Worm (Caenorhabditis elegans): ENCODE measurements around the gene F09C12.8.

The F09C12.8 gene

ce11 chrII:5105020-5105419 lies 7.2 kb upstream of the F09C12.8 start:
- TF ChIP-seq sma-3 (GFP tag; optimal IDR thresholded peaks at IDR 0.05) (peak; percentile 57), ztf-1 (GFP tag; conservative IDR thresholded peaks at IDR 0.05) (no peak), gmeb-1 (tag; optimal IDR thresholded peaks at IDR 0.05) (peak; percentile 67), zag-1 (tag; optimal IDR thresholded peaks at IDR 0.05) (peak; percentile 43), alr-1 (tag; optimal IDR thresholded peaks at IDR 0.05) (no peak), nhr-23 (tag; optimal IDR thresholded peaks at IDR 0.05) (no peak), nhr-6 (tag; optimal IDR thresholded peaks at IDR 0.05) (no peak), unc-39 (tag; optimal IDR thresholded peaks at IDR 0.05) (no peak), ceh-16 (tag; optimal IDR thresholded peaks at IDR 0.05) (no peak), snpc-4 (tag; optimal IDR thresholded peaks at IDR 0.05) (no peak), lin-39 (tag; optimal IDR thresholded peaks at IDR 0.05) (no peak), blmp-1 (tag; optimal IDR thresholded peaks at IDR 0.05; ENCODE audit: insufficient read depth) (peak; percentile 35), nhr-21 (tag; optimal IDR thresholded peaks at IDR 0.05) (peak; percentile 85), egl-27 (tag; optimal IDR thresholded peaks at IDR 0.05) (peak; percentile 53), ceh-82 (tag; optimal IDR thresholded peaks at IDR 0.05) (no peak), elt-1 (tag; optimal IDR thresholded peaks at IDR 0.05) (no peak), C34F6.9 (tag; optimal IDR thresholded peaks at IDR 0.05) (peak; percentile 52), sem-4 (tag; optimal IDR thresholded peaks at IDR 0.05) (peak; percentile 1), R02D3.7 (tag; optimal IDR thresholded peaks at IDR 0.05) (no peak), lsy-2 (tag; optimal IDR thresholded peaks at IDR 0.05) (peak in 1 of 2 experiments; percentile 49), dmd-4 (tag; optimal IDR thresholded peaks at IDR 0.05) (no peak), mab-5 (tag; optimal IDR thresholded peaks at IDR 0.05) (peak; percentile 23), nhr-237 (tag; optimal IDR thresholded peaks at IDR 0.05) (no peak), mbf-1 (tag; optimal IDR thresholded peaks at IDR 0.05) (no peak), ztf-4 (tag; optimal IDR thresholded peaks at IDR 0.05) (peak; percentile 36), nhr-129 (tag; optimal IDR thresholded peaks at IDR 0.05) (peak; percentile 94), ama-1 (optimal IDR thresholded peaks at IDR 0.05) (no peak), sma-9 (GFP tag; optimal IDR thresholded peaks at IDR 0.05) (peak; percentile 82), sma-9 (tag; optimal IDR thresholded peaks at IDR 0.05) (no peak), mdl-1 (tag; optimal IDR thresholded peaks at IDR 0.05) (peak in 1 of 2 experiments; percentile 4), nhr-11 (tag; optimal IDR thresholded peaks at IDR 0.05) (no peak), peb-1 (tag; optimal IDR thresholded peaks at IDR 0.05) (no peak), F13H6.1 (tag; optimal IDR thresholded peaks at IDR 0.05) (peak; percentile 52), ZK546.5 (tag; optimal IDR thresholded peaks at IDR 0.05) (no peak), elt-3 (tag; optimal IDR thresholded peaks at IDR 0.05) (no peak), lin-11 (tag; optimal IDR thresholded peaks at IDR 0.05) (peak; percentile 33), skn-1 (tag; optimal IDR thresholded peaks at IDR 0.05) (no peak), crh-2 (tag; optimal IDR thresholded peaks at IDR 0.05) (peak; percentile 70), nhr-12 (tag; optimal IDR thresholded peaks at IDR 0.05) (no peak), nhr-77 (tag; optimal IDR thresholded peaks at IDR 0.05) (no peak), ztf-11 (tag; optimal IDR thresholded peaks at IDR 0.05) (no peak), unc-62 (GFP tag; optimal IDR thresholded peaks at IDR 0.05) (no peak), nhr-10 (tag; optimal IDR thresholded peaks at IDR 0.05) (no peak), Y55F3AM.14 (GFP tag; optimal IDR thresholded peaks at IDR 0.05) (peak; percentile 61), unc-55 (GFP tag; optimal IDR thresholded peaks at IDR 0.05) (peak; percentile 79), lin-13 (GFP tag; optimal IDR thresholded peaks at IDR 0.05) (peak; percentile 63), aly-2 (tag; optimal IDR thresholded peaks at IDR 0.05) (no peak), nhr-25 (tag; optimal IDR thresholded peaks at IDR 0.05) (no peak), fos-1 (tag; optimal IDR thresholded peaks at IDR 0.05) (peak; percentile 79)
